Fruit fly (Drosophila melanogaster) whole organism, embryonic: ENCODE data around the gene CG9150.

Experiments
- CG12769 ChIP-seq: fragments of 200-800 bp; sonication (Bioruptor generic); optimal IDR thresholded peaks from 2 replicates; lab custom pipeline; 2019; ENCODE audit warnings: missing biosample characterization, mild to moderate bottlenecking, missing genetic modification characterization, moderate library complexity
- CG5953 ChIP-seq: fragments of 200-800 bp; sonication (Bioruptor generic); IDR thresholded peaks from 2 replicates; pipeline ENCODE4 v1.3.6; 2022; ENCODE audit warnings: missing biosample characterization, missing genetic modification characterization
- D19A ChIP-seq: fragments of 200-800 bp; optimal IDR thresholded peaks from 3 replicates; lab custom pipeline; 2019; ENCODE audit warnings: missing biosample characterization, mild to moderate bottlenecking, missing genetic modification characterization, moderate library complexity
- HmgD ChIP-seq: fragments of 200-800 bp; sonication (Bioruptor generic); optimal IDR thresholded peaks from 3 replicates; lab custom pipeline; 2016; ENCODE audit warnings: missing biosample characterization, missing genetic modification characterization
- Jarid2 ChIP-seq: fragments of 200-800 bp; sonication (Bioruptor generic); optimal IDR thresholded peaks from 3 replicates; lab custom pipeline; 2017; ENCODE audit warnings: mild to moderate bottlenecking, missing biosample characterization, missing genetic modification reagents, missing genetic modification characterization
- ken ChIP-seq: fragments of 200-800 bp; sonication (Bioruptor generic); IDR thresholded peaks from 3 replicates; pipeline ENCODE4 v1.3.6; 2022; ENCODE audit warnings: missing biosample characterization, missing genetic modification characterization

DNA sequence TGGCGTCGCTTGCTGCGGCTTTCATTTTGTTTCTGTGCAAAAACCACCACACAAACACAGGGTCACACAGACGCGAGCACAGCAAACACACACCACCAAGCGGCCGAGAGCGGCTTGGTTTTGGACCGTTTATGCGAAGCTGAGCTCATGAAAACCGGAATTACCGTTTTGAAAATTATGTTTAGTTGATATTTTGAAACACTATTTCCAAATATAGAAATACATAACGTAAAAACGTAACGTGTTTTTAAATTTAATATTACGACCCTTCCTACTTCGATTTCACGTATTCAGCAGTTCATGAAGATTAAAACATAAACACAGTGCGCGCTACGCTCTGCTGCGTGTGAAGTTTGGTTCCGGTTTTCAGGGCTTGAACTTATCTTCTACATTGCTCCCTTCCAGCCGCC is 17.2 kb downstream of the CG9150 start:
- TF ChIP-seq CG5953 (GFP tag; lab: Robert Waterston, UW) (peak; percentile 90), ken (peak; percentile 93), D19A (peak; percentile 95), CG12769 (tag; lab: Kevin White, UChicago) (no peak), HmgD (GFP tag; lab: Kevin White, UChicago) (peak; percentile 69), Jarid2 (GFP tag; lab: Kevin White, UChicago) (peak; percentile 79)
